Fruit fly (Drosophila melanogaster) whole organism, adult: ENCODE results near the gene obst-J.

ENCODE experiments used
- ovo ChIP-seq: fragments of 200-800 bp; sonication (Bioruptor generic); optimal IDR thresholded peaks from 2 replicates; lab custom pipeline; 2016; ENCODE audit warnings: missing biosample characterization, missing genetic modification characterization
- tj ChIP-seq: fragments of 200-800 bp; sonication (Bioruptor generic); optimal IDR thresholded peaks from 3 replicates; lab custom pipeline; 2017; ENCODE audit warnings: missing biosample characterization, mild to moderate bottlenecking, missing genetic modification characterization, moderate library complexity

- no peak for TF ChIP-seq ovo (GFP tag; lab: Kevin White, UChicago)
- no peak for TF ChIP-seq tj (GFP tag; lab: Kevin White, UChicago)
These were observed 46.2 kb upstream of the obst-J start for dm6 chr3L:20177697-20178096.
